Fruit fly (Drosophila melanogaster) whole organism, adult: Measurements from ENCODE around the gene Nbr.

Experiments used
- CG11617 ChIP-seq: fragments of 200-800 bp; sonication (Bioruptor generic); optimal IDR thresholded peaks from 2 replicates; lab custom pipeline; 2017; ENCODE audit warnings: mild to moderate bottlenecking, missing biosample characterization, missing genetic modification reagents, missing genetic modification characterization
- CG12768 ChIP-seq: fragments of 200-800 bp; sonication (Bioruptor generic); optimal IDR thresholded peaks from 2 replicates; lab custom pipeline; 2017; ENCODE audit warnings: missing biosample characterization, missing genetic modification characterization, mild to moderate bottlenecking, moderate library complexity, missing genetic modification reagents
- CG14711 ChIP-seq: fragments of 200-800 bp; sonication (Bioruptor generic); optimal IDR thresholded peaks from 2 replicates; lab custom pipeline; 2018; ENCODE audit warnings: missing biosample characterization, mild to moderate bottlenecking, missing genetic modification characterization, moderate library complexity
- CG1620 ChIP-seq: fragments of 200-800 bp; sonication (Bioruptor generic); optimal IDR thresholded peaks from 2 replicates; lab custom pipeline; 2016; ENCODE audit warnings: missing biosample characterization, missing genetic modification characterization
- CG33017 ChIP-seq: fragments of 200-800 bp; sonication (Bioruptor generic); optimal IDR thresholded peaks from 2 replicates; lab custom pipeline; 2018; ENCODE audit warnings: missing biosample characterization, mild to moderate bottlenecking, missing genetic modification characterization, moderate library complexity
- CG5204 ChIP-seq: fragments of 200-800 bp; sonication (Bioruptor generic); optimal IDR thresholded peaks from 2 replicates; lab custom pipeline; 2016; ENCODE audit warnings: missing biosample characterization, missing genetic modification characterization
- CG7045 ChIP-seq: fragments of 200-800 bp; sonication (Bioruptor generic); optimal IDR thresholded peaks from 2 replicates; lab custom pipeline; 2017; ENCODE audit warnings: missing biosample characterization, mild to moderate bottlenecking, missing genetic modification characterization
- CG7101 ChIP-seq: fragments of 200-800 bp; sonication (Bioruptor generic); optimal IDR thresholded peaks from 2 replicates; lab custom pipeline; 2018; ENCODE audit warnings: missing biosample characterization, mild to moderate bottlenecking, missing genetic modification characterization, moderate library complexity
- Clk ChIP-seq: fragments of 200-800 bp; sonication (Bioruptor generic); optimal IDR thresholded peaks from 2 replicates; lab custom pipeline; 2017; ENCODE audit warnings: missing biosample characterization, missing genetic modification characterization
- Crg-1 ChIP-seq: fragments of 200-800 bp; sonication (Bioruptor generic); optimal IDR thresholded peaks from 2 replicates; lab custom pipeline; 2016; ENCODE audit warnings: missing biosample characterization, missing genetic modification characterization
- Hr96 ChIP-seq: fragments of 200-800 bp; sonication (Bioruptor generic); optimal IDR thresholded peaks from 2 replicates; lab custom pipeline; 2016; ENCODE audit warnings: missing biosample characterization, missing genetic modification characterization
- Mnt ChIP-seq: fragments of 200-800 bp; sonication (Bioruptor generic); optimal IDR thresholded peaks from 2 replicates; lab custom pipeline; 2016; ENCODE audit warnings: missing biosample characterization, mild to moderate bottlenecking, missing genetic modification characterization
- bab1 ChIP-seq: fragments of 200-800 bp; sonication (Bioruptor generic); optimal IDR thresholded peaks from 3 replicates; lab custom pipeline; 2019; ENCODE audit warnings: missing biosample characterization, mild to moderate bottlenecking, missing genetic modification characterization, moderate library complexity
- cic ChIP-seq: fragments of 200-800 bp; sonication (Bioruptor generic); optimal IDR thresholded peaks from 2 replicates; lab custom pipeline; 2017; ENCODE audit warnings: missing biosample characterization, mild to moderate bottlenecking, missing genetic modification characterization, moderate library complexity
- cnc ChIP-seq, 2 experiments: fragments of >200 bp; optimal IDR thresholded peaks; 2 replicates each; lab custom pipeline; 2017
- kay ChIP-seq: fragments of 200-800 bp; sonication (Bioruptor generic); peaks from one replicate; lab custom pipeline; 2016; ENCODE audit warnings: missing biosample characterization, missing genetic modification characterization, borderline replicate concordance
- ovo ChIP-seq: fragments of 200-800 bp; sonication (Bioruptor generic); optimal IDR thresholded peaks from 2 replicates; lab custom pipeline; 2016; ENCODE audit warnings: missing biosample characterization, missing genetic modification characterization
- pad ChIP-seq: fragments of 200-800 bp; sonication (Bioruptor generic); optimal IDR thresholded peaks from 3 replicates; lab custom pipeline; 2017; ENCODE audit warnings: missing biosample characterization, missing genetic modification characterization, mild to moderate bottlenecking, moderate library complexity, missing genetic modification reagents
- tj ChIP-seq: fragments of 200-800 bp; sonication (Bioruptor generic); optimal IDR thresholded peaks from 3 replicates; lab custom pipeline; 2017; ENCODE audit warnings: missing biosample characterization, mild to moderate bottlenecking, missing genetic modification characterization, moderate library complexity
- toe ChIP-seq: fragments of 200-800 bp; sonication (Bioruptor generic); optimal IDR thresholded peaks from 2 replicates; lab custom pipeline; 2016; ENCODE audit warnings: missing biosample characterization, missing genetic modification characterization

The Nbr gene

dm6 chr2L:21166422-21166821 is 3.5 kb upstream of the Nbr start:
- TF ChIP-seq pad (GFP tag; lab: Kevin White, UChicago), result peak; percentile 49
- TF ChIP-seq Hr96 (GFP tag; lab: Kevin White, UChicago), result peak; percentile 12
- TF ChIP-seq Mnt, result peak; percentile 72
- peak; percentile 56 for TF ChIP-seq cic (GFP tag; lab: Kevin White, UChicago)
- TF ChIP-seq CG11617 (GFP tag; lab: Kevin White, UChicago), result peak; percentile 21
- no peak for TF ChIP-seq tj
- peak; percentile 54 for TF ChIP-seq CG7101 (tag; lab: Kevin White, UChicago)
- TF ChIP-seq cnc (optimal IDR thresholded peaks at IDR 0.05; lab: Kevin White, UChicago), result no peak
- TF ChIP-seq toe (GFP tag; lab: Kevin White, UChicago), result no peak
- TF ChIP-seq CG7045 (GFP tag; lab: Kevin White, UChicago), result no peak
- TF ChIP-seq CG1620, result peak; percentile 37
- no peak for TF ChIP-seq ovo (GFP tag; lab: Kevin White, UChicago)
- peak; percentile 81 for TF ChIP-seq CG14711 (tag; lab: Kevin White, UChicago)
- TF ChIP-seq bab1 (GFP tag; lab: Kevin White, UChicago), result peak; percentile 30
- no peak for TF ChIP-seq CG12768 (GFP tag; lab: Kevin White, UChicago)
- TF ChIP-seq Crg-1 (GFP tag; lab: Kevin White, UChicago), result peak; percentile 27
- no peak for TF ChIP-seq CG5204 (GFP tag; lab: Kevin White, UChicago)

dm6 chr2L:21163311-21163842 is 494 bp upstream of the Nbr start, which contains the start of gene Noc2:
Gene Noc2 (plus strand): TSS chr2L:21163641.
- TF ChIP-seq CG12768 (GFP tag; lab: Kevin White, UChicago) (peak; percentile 58), CG33017 (no peak), CG14711 (tag; lab: Kevin White, UChicago) (peak; percentile 16), CG5204 (GFP tag; lab: Kevin White, UChicago) (no peak), Hr96 (GFP tag; lab: Kevin White, UChicago) (peak; percentile 44), ovo (GFP tag; lab: Kevin White, UChicago) (peak; percentile 42), CG11617 (GFP tag; lab: Kevin White, UChicago) (peak; percentile 50), CG7045 (GFP tag; lab: Kevin White, UChicago) (no peak), cic (GFP tag; lab: Kevin White, UChicago) (no peak), bab1 (GFP tag; lab: Kevin White, UChicago) (peak; percentile 35), kay (no peak), CG1620 (peak; percentile 57), toe (GFP tag; lab: Kevin White, UChicago) (peak; percentile 74), CG7101 (tag; lab: Kevin White, UChicago) (peak; percentile 29), Mnt (peak; percentile 98), Crg-1 (GFP tag; lab: Kevin White, UChicago) (no peak), pad (GFP tag; lab: Kevin White, UChicago) (peak; percentile 27), Clk (GFP tag; lab: Kevin White, UChicago) (no peak), cnc (optimal IDR thresholded peaks at IDR 0.05; lab: Kevin White, UChicago) (no peak), tj (peak; percentile 51)

dm6 chr2L:21158554-21158953 is 4.3 kb downstream of the Nbr start, which contains the start of the genes Coq3 and Pld3:
Gene Coq3 (minus strand): TSS chr2L:21158611.
Gene Pld3 (plus strand): TSS chr2L:21158847.
- TF ChIP-seq CG7045 (GFP tag; lab: Kevin White, UChicago) (peak; percentile 90), CG11617 (GFP tag; lab: Kevin White, UChicago) (peak; percentile 96), ovo (GFP tag; lab: Kevin White, UChicago) (peak; percentile 77), kay (no peak), Mnt (peak; percentile 92), CG1620 (peak; percentile 91), CG33017 (peak; percentile 94), CG7101 (tag; lab: Kevin White, UChicago) (peak; percentile 96), tj (peak; percentile 89), Clk (GFP tag; lab: Kevin White, UChicago) (peak; percentile 83), cic (GFP tag; lab: Kevin White, UChicago) (peak; percentile 73), CG5204 (GFP tag; lab: Kevin White, UChicago) (no peak), CG12768 (GFP tag; lab: Kevin White, UChicago) (peak; percentile 94), Crg-1 (GFP tag; lab: Kevin White, UChicago) (peak; percentile 87), toe (GFP tag; lab: Kevin White, UChicago) (peak; percentile 88), Hr96 (GFP tag; lab: Kevin White, UChicago) (no peak), bab1 (GFP tag; lab: Kevin White, UChicago) (peak; percentile 95), pad (GFP tag; lab: Kevin White, UChicago) (peak; percentile 85), CG14711 (tag; lab: Kevin White, UChicago) (peak; percentile 89), cnc (optimal IDR thresholded peaks at IDR 0.05; lab: Kevin White, UChicago) (no peak)

dm6 chr2L:21156156-21157040 is 6.5 kb downstream of the Nbr start, which contains the start of the genes Mpp6 and E2f2:
Gene Mpp6 (plus strand): TSS chr2L:21156288.
Gene E2f2 (minus strand): TSS chr2L:21156749.
- no peak for TF ChIP-seq bab1 (GFP tag; lab: Kevin White, UChicago)
- TF ChIP-seq CG11617 (GFP tag; lab: Kevin White, UChicago), result peak; percentile 2
- peak; percentile 90 for TF ChIP-seq Mnt
- TF ChIP-seq cic (GFP tag; lab: Kevin White, UChicago), result no peak
- peak; percentile 83 for TF ChIP-seq CG1620
- peak; percentile 29 for TF ChIP-seq CG33017
- peak; percentile 76 for TF ChIP-seq Crg-1 (GFP tag; lab: Kevin White, UChicago)
- TF ChIP-seq CG7045 (GFP tag; lab: Kevin White, UChicago), result no peak
- peak; percentile 67 for TF ChIP-seq CG12768 (GFP tag; lab: Kevin White, UChicago)
- peak; percentile 64 for TF ChIP-seq toe (GFP tag; lab: Kevin White, UChicago)
- TF ChIP-seq kay, result no peak
- peak; percentile 59 for TF ChIP-seq Clk (GFP tag; lab: Kevin White, UChicago)
- TF ChIP-seq CG7101 (tag; lab: Kevin White, UChicago), result peak; percentile 62
- peak; percentile 63 for TF ChIP-seq pad (GFP tag; lab: Kevin White, UChicago)
- no peak for TF ChIP-seq ovo (GFP tag; lab: Kevin White, UChicago)
